Worm (Caenorhabditis elegans) whole organism, L4/young adult: ENCODE results near the gene C09G1.4.

ENCODE experiments used
- W03F9.2 ChIP-seq: fragments of 150-350 bp; optimal IDR thresholded peaks from 2 replicates; lab custom pipeline; 2014; ENCODE audit warnings: missing biosample characterization, missing genetic modification characterization
- dao-5 ChIP-seq: sonication (generic microtip); optimal IDR thresholded peaks from 2 replicates; lab custom pipeline; 2016; ENCODE audit warnings: missing genotype, missing genetic modification characterization, moderate library complexity, missing compliant biosample characterization
- him-1 ChIP-seq: sonication (generic microtip); optimal IDR thresholded peaks from 2 replicates; lab custom pipeline; 2016; ENCODE audit warnings: missing genotype, missing genetic modification reagents, missing genetic modification characterization, missing compliant biosample characterization

- TF ChIP-seq him-1 (tag; lab: Kevin White, UChicago) (no peak), dao-5 (tag; lab: Kevin White, UChicago) (no peak), W03F9.2 (no peak)
These were observed 3.6 kb downstream of the C09G1.4 start for ce11 chrX:16002794-16003193.
